Worm (Caenorhabditis elegans): Measurements from ENCODE around the gene mrp-6.

The mrp-6 gene

ce11 chrX:4145051-4145826, 41.3 kb downstream of the mrp-6 start:
- TF ChIP-seq snpc-4 (tag; optimal IDR thresholded peaks at IDR 0.05), result no peak
- peak; percentile 64 for TF ChIP-seq nhr-102 (tag; optimal IDR thresholded peaks at IDR 0.05)
- TF ChIP-seq F10B5.3 (tag; optimal IDR thresholded peaks at IDR 0.05), result no peak
- no peak for TF ChIP-seq ceh-82 (tag; optimal IDR thresholded peaks at IDR 0.05)
- peak; percentile 95 for TF ChIP-seq hlh-11 (tag; optimal IDR thresholded peaks at IDR 0.05)
- peak; percentile 38; the same call in 1 of the 2 replicates for TF ChIP-seq pha-4 (GFP tag; IDR thresholded peaks at IDR 0.05)
- peak; percentile 55 for TF ChIP-seq pha-4 (tag; optimal IDR thresholded peaks at IDR 0.05)
- peak; percentile 82 for TF ChIP-seq mep-1 (tag; optimal IDR thresholded peaks at IDR 0.05)
- peak; percentile 93 for TF ChIP-seq mxl-3 (GFP tag; optimal IDR thresholded peaks at IDR 0.05)
- peak; percentile 54 for TF ChIP-seq rbr-2 (tag; optimal IDR thresholded peaks at IDR 0.05)
- peak; percentile 35 for TF ChIP-seq lin-38 (GFP tag; IDR thresholded peaks at IDR 0.05)
- TF ChIP-seq ZK337.2 (GFP tag; IDR thresholded peaks at IDR 0.05), result peak; percentile 42
- peak; percentile 64 for TF ChIP-seq nhr-11 (tag; optimal IDR thresholded peaks at IDR 0.05)
- TF ChIP-seq unc-130 (GFP tag; optimal IDR thresholded peaks at IDR 0.05), result no peak
- TF ChIP-seq set-16 (GFP tag; IDR thresholded peaks at IDR 0.05), result peak; percentile 60; the same call in 1 of the 2 replicates
- TF ChIP-seq php-3 (GFP tag; IDR thresholded peaks at IDR 0.05), result peak; percentile 9; the same call in 1 of the 2 replicates
- peak; percentile 97 for TF ChIP-seq nhr-28 (tag; optimal IDR thresholded peaks at IDR 0.05)
- no peak for TF ChIP-seq zip-11 (GFP tag; IDR thresholded peaks at IDR 0.05)
- TF ChIP-seq mdt-29 (GFP tag; IDR thresholded peaks at IDR 0.05), result peak; percentile 18; the same call in 1 of the 2 replicates
- peak; percentile 60 for TF ChIP-seq fkh-10 (GFP tag; optimal IDR thresholded peaks at IDR 0.05)
- TF ChIP-seq dve-1 (tag; optimal IDR thresholded peaks at IDR 0.05; ENCODE audit: insufficient read depth), result peak; percentile 47
- peak; percentile 40 for TF ChIP-seq Y5F2A.4 (GFP tag; optimal IDR thresholded peaks at IDR 0.05)
- peak; percentile 67; the same call in 1 of the 2 replicates for TF ChIP-seq ceh-44 (GFP tag; IDR thresholded peaks at IDR 0.05)
- TF ChIP-seq F44E2.7 (GFP tag; IDR thresholded peaks at IDR 0.05), result no peak
- TF ChIP-seq ces-1 (GFP tag; optimal IDR thresholded peaks at IDR 0.05), result no peak
- no peak for TF ChIP-seq snpc-1.2 (GFP tag; IDR thresholded peaks at IDR 0.05)
- peak; percentile 75 for TF ChIP-seq egl-43 (GFP tag; IDR thresholded peaks at IDR 0.05)
- TF ChIP-seq mxl-2 (GFP tag; conservative IDR thresholded peaks at IDR 0.05), result peak; percentile 53; the same call in 1 of the 2 replicates
- TF ChIP-seq dmd-6 (GFP tag; IDR thresholded peaks at IDR 0.05), result peak; percentile 97
- peak; percentile 49 for TF ChIP-seq nhr-77 (tag; optimal IDR thresholded peaks at IDR 0.05)
- TF ChIP-seq lin-39 (tag; optimal IDR thresholded peaks at IDR 0.05), result no peak
- peak; percentile 35 to 83 for TF ChIP-seq hif-1 (tag; optimal IDR thresholded peaks at IDR 0.05)
- TF ChIP-seq ama-1 (optimal IDR thresholded peaks at IDR 0.05), result peak; percentile 80
- TF ChIP-seq unc-62 (GFP tag; optimal IDR thresholded peaks at IDR 0.05 in 1 of 2), result peak in 1 of 2 experiments; percentile 98
- TF ChIP-seq unc-62 (tag; optimal IDR thresholded peaks at IDR 0.05), result no peak
- peak; percentile 62 for TF ChIP-seq hmg-1.1 (GFP tag; IDR thresholded peaks at IDR 0.05)
- no peak for TF ChIP-seq lin-15B (tag; optimal IDR thresholded peaks at IDR 0.05)
- peak in 1 of 2 experiments; percentile 34 for TF ChIP-seq daf-16 (GFP tag; optimal IDR thresholded peaks at IDR 0.05)
- TF ChIP-seq daf-16 (tag; optimal IDR thresholded peaks at IDR 0.05), result peak; percentile 70
- TF ChIP-seq nhr-42 (GFP tag; IDR thresholded peaks at IDR 0.05), result 0 out of 2 replicates have a peak, but pooled peaks have one; percentile 47
- TF ChIP-seq lin-1 (GFP tag; IDR thresholded peaks at IDR 0.05), result peak; percentile 58; the same call in 1 of the 2 replicates
- no peak for TF ChIP-seq ZK546.5 (tag; optimal IDR thresholded peaks at IDR 0.05)
- peak; percentile 65 for TF ChIP-seq nhr-48 (tag; optimal IDR thresholded peaks at IDR 0.05)
- peak; percentile 48 for TF ChIP-seq nhr-10 (tag; optimal IDR thresholded peaks at IDR 0.05)
- no peak for TF ChIP-seq ztf-11 (tag; optimal IDR thresholded peaks at IDR 0.05)
- peak; percentile 63 for TF ChIP-seq mes-2 (tag; optimal IDR thresholded peaks at IDR 0.05; ENCODE audit: poor library complexity, severe bottlenecking)
- 0 out of 2 replicates have a peak, but pooled peaks have one; percentile 7 for TF ChIP-seq madf-9 (GFP tag; conservative IDR thresholded peaks at IDR 0.05)
- TF ChIP-seq nhr-25 (tag; optimal IDR thresholded peaks at IDR 0.05; ENCODE audit: borderline replicate concordance, insufficient read depth), result peak; percentile 95
- peak; percentile 15 for TF ChIP-seq ceh-28 (tag; optimal IDR thresholded peaks at IDR 0.05)

Measured in whole organism, L4 larva.